Worm (Caenorhabditis elegans): ENCODE measurements around the gene F27E5.8.
A peak's percentile ranks its signal among the peaks of the same experiment; 100 is the strongest.

ce11 chrII:10075794-10076193 is 51.5 kb downstream of the F27E5.8 start:
- TF ChIP-seq T22C8.4 (GFP tag; IDR thresholded peaks at IDR 0.05) (no peak), flt-1 (GFP tag; IDR thresholded peaks at IDR 0.05) (peak; percentile 46; the same call in 1 of the 2 replicates), med-1 (GFP tag; optimal IDR thresholded peaks at IDR 0.05; ENCODE audit: insufficient read depth) (no peak), ztf-29 (GFP tag; IDR thresholded peaks at IDR 0.05) (no peak)
